Worm (Caenorhabditis elegans) whole organism, mixed stage, embryonic: ENCODE data around the gene pes-1.

Experiments
- M03D4.4 ChIP-seq: sonication (generic microtip); optimal IDR thresholded peaks from 2 replicates; lab custom pipeline; 2017; ENCODE audit warnings: mild to moderate bottlenecking, missing genetic modification characterization, missing compliant biosample characterization
- bed-3 ChIP-seq: fragments of 200-800 bp; sonication (Bioruptor generic); optimal IDR thresholded peaks from 3 replicates; lab custom pipeline; 2018; ENCODE audit warnings: mild to moderate bottlenecking, missing genetic modification characterization, moderate library complexity, missing compliant biosample characterization
- ceh-39 ChIP-seq: fragments of 150-350 bp; optimal IDR thresholded peaks from 2 replicates; lab custom pipeline; 2014; ENCODE audit warnings: missing biosample characterization, missing genetic modification characterization
- ceh-43 ChIP-seq: fragments of 200-800 bp; sonication (Bioruptor generic); optimal IDR thresholded peaks from 2 replicates; lab custom pipeline; 2018; ENCODE audit warnings: mild to moderate bottlenecking, missing genetic modification characterization, moderate library complexity, missing compliant biosample characterization
- ceh-83 ChIP-seq: fragments of 200-800 bp; sonication (Bioruptor generic); optimal IDR thresholded peaks from 2 replicates; lab custom pipeline; 2018; ENCODE audit warnings: mild to moderate bottlenecking, missing genetic modification characterization, missing compliant biosample characterization
- ces-1 ChIP-seq: fragments of 150-350 bp; optimal IDR thresholded peaks from 2 replicates; lab custom pipeline; 2014; ENCODE audit warnings: missing biosample characterization, missing genetic modification reagents, missing genetic modification characterization
- cnd-1 ChIP-seq: fragments of 200-800 bp; sonication (Bioruptor generic); optimal IDR thresholded peaks from 2 replicates; lab custom pipeline; 2018; ENCODE audit warnings: mild to moderate bottlenecking, missing genetic modification characterization, missing compliant biosample characterization
- elt-1 ChIP-seq: sonication (generic microtip); optimal IDR thresholded peaks from 2 replicates; lab custom pipeline; 2017; ENCODE audit warnings: missing genetic modification characterization, mild to moderate bottlenecking, missing compliant biosample characterization, antibody characterized with exemption, moderate library complexity, borderline replicate concordance; ENCODE audit not compliant: insufficient read depth
- elt-3 ChIP-seq: fragments of 150-350 bp; optimal IDR thresholded peaks from 2 replicates; lab custom pipeline; 2014; ENCODE audit warnings: missing biosample characterization, missing genetic modification characterization
- flh-1 ChIP-seq: fragments of 200-800 bp; sonication (Bioruptor generic); optimal IDR thresholded peaks from 2 replicates; lab custom pipeline; 2018; ENCODE audit warnings: mild to moderate bottlenecking, missing genetic modification characterization, moderate library complexity, missing compliant biosample characterization
- ham-2 ChIP-seq: fragments of 200-800 bp; sonication (Bioruptor generic); optimal IDR thresholded peaks from 2 replicates; lab custom pipeline; 2018; ENCODE audit warnings: mild to moderate bottlenecking, missing genetic modification characterization, missing compliant biosample characterization
- hlh-1 ChIP-seq: fragments of 150-350 bp; optimal IDR thresholded peaks from 2 replicates; lab custom pipeline; 2014; ENCODE audit warnings: missing biosample characterization, missing genetic modification reagents, missing genetic modification characterization
- lin-13 ChIP-seq: fragments of 150-350 bp; optimal IDR thresholded peaks from 2 replicates; lab custom pipeline; 2014; ENCODE audit warnings: missing biosample characterization, missing genetic modification characterization
- lin-32 ChIP-seq: fragments of 200-800 bp; sonication (Bioruptor generic); optimal IDR thresholded peaks from 2 replicates; lab custom pipeline; 2018; ENCODE audit warnings: mild to moderate bottlenecking, missing genetic modification characterization, missing compliant biosample characterization
- lsy-2 ChIP-seq: fragments of 150-350 bp; optimal IDR thresholded peaks from 2 replicates; lab custom pipeline; 2014; ENCODE audit warnings: missing biosample characterization, missing genetic modification characterization
- mab-5 ChIP-seq: fragments of 150-350 bp; optimal IDR thresholded peaks from 2 replicates; lab custom pipeline; 2014; ENCODE audit warnings: missing biosample characterization, missing genetic modification characterization
- mls-2 ChIP-seq: sonication (generic microtip); optimal IDR thresholded peaks from 2 replicates; lab custom pipeline; 2016; ENCODE audit warnings: mild to moderate bottlenecking, missing genetic modification characterization, moderate library complexity, missing compliant biosample characterization
- nhr-12 ChIP-seq: fragments of 150-350 bp; optimal IDR thresholded peaks from 2 replicates; lab custom pipeline; 2014; ENCODE audit warnings: missing biosample characterization, missing genetic modification characterization
- nhr-2 ChIP-seq: fragments of 150-350 bp; optimal IDR thresholded peaks from 2 replicates; lab custom pipeline; 2014; ENCODE audit warnings: missing biosample characterization, missing genetic modification characterization
- nhr-237 ChIP-seq: fragments of 150-350 bp; optimal IDR thresholded peaks from 2 replicates; lab custom pipeline; 2014; ENCODE audit warnings: missing biosample characterization, missing genetic modification characterization
- nhr-28 ChIP-seq: fragments of 150-350 bp; optimal IDR thresholded peaks from 2 replicates; lab custom pipeline; 2014; ENCODE audit warnings: missing biosample characterization, missing genetic modification characterization
- pha-4 ChIP-seq: fragments of 150-350 bp; optimal IDR thresholded peaks from 2 replicates; lab custom pipeline; 2018; ENCODE audit warnings: missing biosample characterization, missing genetic modification reagents, missing genetic modification characterization
- sem-2 ChIP-seq: fragments of 200-800 bp; sonication (Bioruptor generic); optimal IDR thresholded peaks from 2 replicates; lab custom pipeline; 2018; ENCODE audit warnings: mild to moderate bottlenecking, missing genetic modification characterization, missing compliant biosample characterization
- snpc-4 ChIP-seq: fragments of 150-350 bp; optimal IDR thresholded peaks from 2 replicates; lab custom pipeline; 2014; ENCODE audit warnings: missing biosample characterization, missing genetic modification characterization
- tbx-8 ChIP-seq: fragments of 200-800 bp; sonication (Bioruptor generic); optimal IDR thresholded peaks from 2 replicates; lab custom pipeline; 2018; ENCODE audit warnings: mild to moderate bottlenecking, missing genetic modification characterization, moderate library complexity, missing compliant biosample characterization
- unc-120 ChIP-seq: sonication (generic microtip); optimal IDR thresholded peaks from 2 replicates; lab custom pipeline; 2017; ENCODE audit warnings: missing genetic modification characterization, missing compliant biosample characterization; ENCODE audit not compliant: poor library complexity, severe bottlenecking
- unc-39 ChIP-seq: fragments of 150-350 bp; optimal IDR thresholded peaks from 2 replicates; lab custom pipeline; 2014; ENCODE audit warnings: missing biosample characterization, missing genetic modification characterization
- unc-62 ChIP-seq: fragments of 150-350 bp; optimal IDR thresholded peaks from 2 replicates; lab custom pipeline; 2014; ENCODE audit warnings: missing biosample characterization, missing genetic modification reagents, missing genetic modification characterization
- zip-8 ChIP-seq: fragments of 150-350 bp; optimal IDR thresholded peaks from 2 replicates; lab custom pipeline; 2014; ENCODE audit warnings: missing biosample characterization, missing genetic modification characterization

The pes-1 gene

ce11 chrIV:5002448-5002847 is at the start of gene pes-1:
TSS of gene pes-1 (plus strand) at chrIV:5002748.
- TF ChIP-seq ces-1 (GFP tag; lab: Kevin White, UChicago) (no peak), pha-4 (tag; lab: Kevin White, UChicago) (no peak), zip-8 (tag; lab: Kevin White, UChicago) (peak; percentile 30)

ce11 chrIV:4953887-4954286 is 48.7 kb upstream of the pes-1 start, which contains the start of gene str-163:
TSS of gene str-163 (plus strand) at chrIV:4954187.
- TF ChIP-seq unc-62 (GFP tag; lab: Kevin White, UChicago): no peak
- TF ChIP-seq pha-4 (tag; lab: Kevin White, UChicago): no peak
- no peak for TF ChIP-seq unc-120 (tag; lab: Kevin White, UChicago)
- TF ChIP-seq elt-3: no peak
- TF ChIP-seq tbx-8 (GFP tag; lab: Kevin White, UChicago): no peak
- TF ChIP-seq nhr-28 (tag; lab: Kevin White, UChicago): no peak
- TF ChIP-seq cnd-1 (tag; lab: Kevin White, UChicago): no peak
- TF ChIP-seq snpc-4 (tag; lab: Kevin White, UChicago): no peak
- no peak for TF ChIP-seq ceh-83
- TF ChIP-seq elt-1 (tag; lab: Kevin White, UChicago): no peak
- no peak for TF ChIP-seq lin-32 (GFP tag; lab: Kevin White, UChicago)
- no peak for TF ChIP-seq ceh-39
- TF ChIP-seq bed-3 (GFP tag; lab: Kevin White, UChicago): no peak
- no peak for TF ChIP-seq lsy-2 (tag; lab: Kevin White, UChicago)
- no peak for TF ChIP-seq flh-1 (GFP tag; lab: Kevin White, UChicago)

- TF ChIP-seq zip-8 (tag; lab: Kevin White, UChicago) (no peak), bed-3 (GFP tag; lab: Kevin White, UChicago) (no peak), nhr-28 (tag; lab: Kevin White, UChicago) (no peak), unc-120 (tag; lab: Kevin White, UChicago) (no peak), unc-62 (GFP tag; lab: Kevin White, UChicago) (no peak), lin-32 (GFP tag; lab: Kevin White, UChicago) (no peak), lsy-2 (tag; lab: Kevin White, UChicago) (no peak)
Measured at ce11 chrIV:4960623-4961022, 41.9 kb upstream of the pes-1 start, which contains the start of gene str-164. TSS of gene str-164 (plus strand) at chrIV:4960735.

- TF ChIP-seq bed-3 (GFP tag; lab: Kevin White, UChicago): no peak
- TF ChIP-seq ceh-39: no peak
- no peak for TF ChIP-seq nhr-2
- no peak for TF ChIP-seq M03D4.4
- no peak for TF ChIP-seq hlh-1 (tag; lab: Kevin White, UChicago)
- TF ChIP-seq nhr-12 (tag; lab: Kevin White, UChicago): no peak
- TF ChIP-seq nhr-237 (tag; lab: Kevin White, UChicago): no peak
Measured at ce11 chrIV:4963834-4964233, 38.7 kb upstream of the pes-1 start, which contains the start of gene txt-3. TSS of gene txt-3 (plus strand) at chrIV:4963958.

ce11 chrIV:4969419-4969818 is 33.1 kb upstream of the pes-1 start, which contains the start of gene Y9C9A.13:
TSS of gene Y9C9A.13 (minus strand) at chrIV:4969519.
- TF ChIP-seq snpc-4 (tag; lab: Kevin White, UChicago) (no peak), lin-13 (tag; lab: Kevin White, UChicago) (no peak), nhr-2 (no peak), pha-4 (tag; lab: Kevin White, UChicago) (no peak), lsy-2 (tag; lab: Kevin White, UChicago) (no peak), lin-32 (GFP tag; lab: Kevin White, UChicago) (no peak), unc-39 (tag; lab: Kevin White, UChicago) (no peak), M03D4.4 (no peak), ceh-43 (GFP tag; lab: Kevin White, UChicago) (no peak), mls-2 (tag; lab: Kevin White, UChicago) (no peak)
- TF ChIP-seq, all 35 proteins: peak for 0

- no peak for TF ChIP-seq ceh-83
- TF ChIP-seq ces-1 (GFP tag; lab: Kevin White, UChicago): no peak
- TF ChIP-seq nhr-2: no peak
- TF ChIP-seq sem-2 (GFP tag; lab: Kevin White, UChicago): no peak
- no peak for TF ChIP-seq elt-1 (tag; lab: Kevin White, UChicago)
- no peak for TF ChIP-seq nhr-237 (tag; lab: Kevin White, UChicago)
- no peak for TF ChIP-seq flh-1 (GFP tag; lab: Kevin White, UChicago)
- no peak for TF ChIP-seq elt-3
- TF ChIP-seq lsy-2 (tag; lab: Kevin White, UChicago): no peak
- TF ChIP-seq ham-2 (GFP tag; lab: Kevin White, UChicago): no peak
- TF ChIP-seq mab-5 (tag; lab: Kevin White, UChicago): no peak
- TF ChIP-seq, all 35 proteins: peak for 0
Measured at ce11 chrIV:4975995-4976394, 26.6 kb upstream of the pes-1 start, which contains the start of gene Y9C9A.16. TSS of gene Y9C9A.16 (minus strand) at chrIV:4976125.
